Fruit fly (Drosophila melanogaster): ENCODE data around the gene Lip1.

DNA sequence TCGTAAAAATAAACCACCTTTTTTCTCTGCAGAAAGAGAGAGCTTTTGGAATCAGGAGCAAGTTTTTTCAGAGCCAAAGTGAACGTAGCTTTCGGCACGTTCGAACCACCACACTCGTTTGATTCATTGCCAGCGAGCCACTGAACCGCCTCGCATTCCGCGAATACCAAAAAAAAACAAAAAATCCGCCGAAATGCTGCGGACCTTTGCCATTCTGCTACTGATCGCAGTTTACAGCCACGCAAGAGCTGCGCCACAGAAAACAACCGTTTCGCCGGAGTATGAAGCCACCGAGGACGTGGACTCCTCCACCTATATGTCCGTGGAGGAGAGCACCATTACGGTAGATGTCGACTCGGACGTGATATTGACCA is 23.6 kb downstream of the Lip1 start:
- no peak for TF ChIP-seq Hr51 (GFP tag; optimal IDR thresholded peaks at IDR 0.05)
- TF ChIP-seq Ssrp (tag; optimal IDR thresholded peaks at IDR 0.05) = no peak
- TF ChIP-seq repo (GFP tag; optimal IDR thresholded peaks at IDR 0.05) = no peak
- TF ChIP-seq dimm (GFP tag; IDR thresholded peaks at IDR 0.05) = no peak
